Fruit fly (Drosophila melanogaster): ENCODE data around the gene Atg16.
A peak's percentile ranks its signal among the peaks of the same experiment; 100 is the strongest.

Gene Atg16

DNA sequence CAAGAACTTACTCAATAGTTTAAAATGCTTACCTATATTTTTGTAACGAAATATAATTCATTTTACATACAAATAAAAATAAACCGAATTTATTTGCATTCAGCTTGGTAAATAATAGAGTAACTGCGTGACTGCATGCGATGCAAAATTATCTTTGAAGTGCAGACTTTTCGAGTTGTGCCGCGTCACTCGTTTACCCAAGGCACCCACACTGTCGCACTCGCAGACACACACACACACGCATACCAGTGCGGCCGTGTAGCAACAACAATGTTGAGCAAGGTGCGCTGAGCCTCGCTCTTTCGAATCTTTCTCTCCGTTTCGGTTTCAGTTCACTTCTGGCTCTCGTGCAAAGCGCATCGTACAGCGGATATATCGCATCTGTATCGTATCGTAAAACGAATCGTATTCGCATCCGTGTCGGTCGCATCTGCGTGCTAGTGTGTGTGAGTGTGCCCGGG lies 41.9 kb upstream of the Atg16 start, which contains the start of gene CG31038 (continued):
- TF ChIP-seq tna (GFP tag; IDR thresholded peaks at IDR 0.05; ENCODE audit: partially characterized antibody): peak; percentile 50; the same call in 1 of the 2 replicates
- peak; percentile 27; the same call in 1 of the 2 replicates for TF ChIP-seq CG17328 (GFP tag; IDR thresholded peaks at IDR 0.05)
- TF ChIP-seq CG8944 (GFP tag; optimal IDR thresholded peaks at IDR 0.05): no peak
- peak; percentile 10 for TF ChIP-seq CG2678 (tag; optimal IDR thresholded peaks at IDR 0.05)
- peak; percentile 29; the same call in 1 of the 2 replicates for TF ChIP-seq MBD-R2 (GFP tag; IDR thresholded peaks at IDR 0.05)
- no peak for TF ChIP-seq peb (GFP tag; IDR thresholded peaks at IDR 0.05)
- TF ChIP-seq Pdp1 (GFP tag; optimal IDR thresholded peaks at IDR 0.05): no peak
- TF ChIP-seq inv (GFP tag; IDR thresholded peaks at IDR 0.05; ENCODE audit: partially characterized antibody): no peak
- TF ChIP-seq Doc3 (GFP tag; IDR thresholded peaks at IDR 0.05; ENCODE audit: partially characterized antibody): no peak
- no peak for TF ChIP-seq CG31365 (tag; optimal IDR thresholded peaks at IDR 0.05)
- TF ChIP-seq Opbp (GFP tag; IDR thresholded peaks at IDR 0.05; ENCODE audit: partially characterized antibody): peak; percentile 62; the same call in 2 of the 3 replicates
- no peak for TF ChIP-seq Hey (tag; optimal IDR thresholded peaks at IDR 0.05)
- 0 out of 2 replicates have a peak, but pooled peaks have one; percentile 15 for TF ChIP-seq CG32532 (GFP tag; IDR thresholded peaks at IDR 0.05)
- TF ChIP-seq ATbp (GFP tag; optimal IDR thresholded peaks at IDR 0.05): no peak
- peak; percentile 23 for TF ChIP-seq nmo (GFP tag; optimal IDR thresholded peaks at IDR 0.05)
- TF ChIP-seq Drgx (GFP tag; IDR thresholded peaks at IDR 0.05): peak; percentile 34; the same call in 1 of the 2 replicates
- 0 out of 2 replicates have a peak, but pooled peaks have one; percentile 7 for TF ChIP-seq Adf1 (GFP tag; IDR thresholded peaks at IDR 0.05)
- TF ChIP-seq CG2712 (tag; optimal IDR thresholded peaks at IDR 0.05): peak; percentile 29
- TF ChIP-seq Hsf (GFP tag; optimal IDR thresholded peaks at IDR 0.05): no peak
- TF ChIP-seq CG12769 (tag; optimal IDR thresholded peaks at IDR 0.05): peak; percentile 37
- TF ChIP-seq pros (GFP tag; optimal IDR thresholded peaks at IDR 0.05): peak; percentile 34
- 0 out of 2 replicates have a peak, but pooled peaks have one; percentile 17 for TF ChIP-seq stc (GFP tag; IDR thresholded peaks at IDR 0.05)
- peak; percentile 78 for TF ChIP-seq Deaf1 (tag; optimal IDR thresholded peaks at IDR 0.05)
- peak; percentile 88 for TF ChIP-seq Med (GFP tag)
- TF ChIP-seq HLHmδ (GFP tag; optimal IDR thresholded peaks at IDR 0.05): peak; percentile 89
- peak; percentile 48 for TF ChIP-seq Scr (GFP tag; IDR thresholded peaks at IDR 0.05; ENCODE audit: partially characterized antibody)
- TF ChIP-seq klu (GFP tag; IDR thresholded peaks at IDR 0.05): no peak
- TF ChIP-seq CG17802 (tag; optimal IDR thresholded peaks at IDR 0.05): no peak
- TF ChIP-seq CG8924 (tag; optimal IDR thresholded peaks at IDR 0.05): peak; percentile 13
- TF ChIP-seq unc-4 (GFP tag; IDR thresholded peaks at IDR 0.05; ENCODE audit: partially characterized antibody): peak; percentile 40; the same call in 1 of the 2 replicates
- TF ChIP-seq CG18599 (GFP tag; optimal IDR thresholded peaks at IDR 0.05): peak; percentile 15
- TF ChIP-seq CG2202 (tag; optimal IDR thresholded peaks at IDR 0.05): no peak
- peak; percentile 28; the same call in 1 of the 2 replicates for TF ChIP-seq Xrp1 (GFP tag; IDR thresholded peaks at IDR 0.05)
- no peak for TF ChIP-seq Gsc (GFP tag; IDR thresholded peaks at IDR 0.05)
- TF ChIP-seq CG1529 (GFP tag; optimal IDR thresholded peaks at IDR 0.05): no peak
- no peak for TF ChIP-seq Nf-YA (GFP tag; IDR thresholded peaks at IDR 0.05)
- no peak for TF ChIP-seq CG12391 (tag; optimal IDR thresholded peaks at IDR 0.05)
- TF ChIP-seq Bgb (GFP tag; IDR thresholded peaks at IDR 0.05; ENCODE audit: partially characterized antibody): peak; percentile 56
- TF ChIP-seq CG18262 (tag; optimal IDR thresholded peaks at IDR 0.05): peak; percentile 37
- TF ChIP-seq CG7928 (GFP tag; optimal IDR thresholded peaks at IDR 0.05): no peak
- TF ChIP-seq CG42726 (GFP tag; IDR thresholded peaks at IDR 0.05; ENCODE audit: partially characterized antibody): peak; percentile 63; the same call in 1 of the 2 replicates
- TF ChIP-seq Stat92E (GFP tag; optimal IDR thresholded peaks at IDR 0.05): peak in 1 of 3 experiments; percentile 32
- TF ChIP-seq Dbx (GFP tag; IDR thresholded peaks at IDR 0.05): peak; percentile 47; the same call in 1 of the 3 replicates
- peak; percentile 39; the same call in 1 of the 2 replicates for TF ChIP-seq amos (GFP tag; IDR thresholded peaks at IDR 0.05; ENCODE audit: partially characterized antibody)
- no peak for TF ChIP-seq CG6854 (GFP tag; optimal IDR thresholded peaks at IDR 0.05)
- peak; percentile 58 for TF ChIP-seq kni (GFP tag; optimal IDR thresholded peaks at IDR 0.05)
- TF ChIP-seq da (GFP tag; optimal IDR thresholded peaks at IDR 0.05): no peak
- peak; percentile 76 for TF ChIP-seq sens (GFP tag)

Measured in whole organism, embryonic.